Fruit fly (Drosophila melanogaster): ENCODE results near the gene CG42374.
A peak's percentile ranks its signal among the peaks of the same experiment; 100 is the strongest.

The CG42374 gene

DNA sequence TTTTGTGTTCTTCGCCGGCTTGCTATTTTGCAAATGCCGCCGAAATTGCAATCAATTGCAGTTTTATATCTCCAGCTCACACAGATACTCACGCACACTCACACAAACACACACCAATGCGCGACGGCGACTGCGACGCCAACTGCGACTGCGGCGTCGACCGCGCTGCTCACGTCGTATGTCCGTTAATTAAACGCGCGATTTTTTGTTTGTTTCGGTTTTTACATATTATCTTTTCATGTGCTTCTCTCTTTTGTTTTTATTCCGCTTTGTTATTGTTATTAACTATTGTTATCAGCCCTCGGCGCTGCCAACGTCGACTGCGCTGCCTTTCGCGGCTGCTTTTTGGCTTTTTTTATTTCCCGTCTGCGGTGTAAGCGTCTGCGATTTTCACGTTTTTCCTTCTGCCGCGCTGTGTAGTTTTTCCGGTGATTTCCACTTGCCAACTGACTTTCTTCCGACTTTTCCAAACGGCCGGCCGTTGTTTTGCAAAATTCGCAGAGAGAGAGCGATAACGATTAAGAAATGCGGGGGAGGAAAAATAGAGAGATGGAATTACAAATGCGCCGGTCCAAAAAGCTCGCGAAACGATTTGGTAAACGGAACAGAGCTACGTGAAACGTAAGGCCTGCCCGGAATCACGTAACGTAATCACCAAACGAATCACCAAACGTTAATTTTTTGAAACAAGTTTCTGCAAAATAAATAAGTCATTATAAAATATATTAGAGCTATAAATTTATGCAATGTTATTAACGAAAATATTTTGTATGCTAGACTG, 28.5 kb upstream of the CG42374 start, which contains the start of gene fz2 (continued):
- TF ChIP-seq croc (GFP tag; conservative IDR thresholded peaks at IDR 0.05) = no peak
- no peak for TF ChIP-seq sens (GFP tag)
- TF ChIP-seq CG2678 (tag; optimal IDR thresholded peaks at IDR 0.05) = no peak
- no peak for TF ChIP-seq zen2 (GFP tag; IDR thresholded peaks at IDR 0.05; ENCODE audit: partially characterized antibody)
- no peak for TF ChIP-seq chn (GFP tag; optimal IDR thresholded peaks at IDR 0.05)
- no peak for TF ChIP-seq CG11247 (GFP tag; IDR thresholded peaks at IDR 0.05)
- no peak for TF ChIP-seq Sry-δ (GFP tag; optimal IDR thresholded peaks at IDR 0.05)
- TF ChIP-seq CG32532 (GFP tag; IDR thresholded peaks at IDR 0.05) = 0 out of 2 replicates have a peak, but pooled peaks have one; percentile 20
- peak; percentile 27 for TF ChIP-seq CG34376 (GFP tag; optimal IDR thresholded peaks at IDR 0.05)
- peak; percentile 33 for TF ChIP-seq scrt (GFP tag; optimal IDR thresholded peaks at IDR 0.05)
- no peak for TF ChIP-seq CG8359 (GFP tag; optimal IDR thresholded peaks at IDR 0.05; ENCODE audit: borderline replicate concordance)
- TF ChIP-seq kay (GFP tag; optimal IDR thresholded peaks at IDR 0.05) = no peak
- TF ChIP-seq Deaf1 (tag; optimal IDR thresholded peaks at IDR 0.05) = peak; percentile 24
- TF ChIP-seq TFAM (GFP tag; optimal IDR thresholded peaks at IDR 0.05) = no peak
- peak; percentile 28 for TF ChIP-seq Fer1 (GFP tag; optimal IDR thresholded peaks at IDR 0.05)
- TF ChIP-seq CG4854 (GFP tag; optimal IDR thresholded peaks at IDR 0.05) = no peak
- no peak for TF ChIP-seq CG31388 (GFP tag; optimal IDR thresholded peaks at IDR 0.05)
- TF ChIP-seq CG4707 (GFP tag; optimal IDR thresholded peaks at IDR 0.05) = no peak
- no peak for TF ChIP-seq CG2116 (GFP tag; optimal IDR thresholded peaks at IDR 0.05)
- TF ChIP-seq sisA (GFP tag; IDR thresholded peaks at IDR 0.05) = no peak
- TF ChIP-seq CG43689 (GFP tag; IDR thresholded peaks at IDR 0.05) = no peak
- no peak for TF ChIP-seq Hsf (GFP tag; optimal IDR thresholded peaks at IDR 0.05)
- TF ChIP-seq Ada2b (GFP tag; IDR thresholded peaks at IDR 0.05) = no peak
- no peak for TF ChIP-seq CG2889 (GFP tag; IDR thresholded peaks at IDR 0.05)
- no peak for TF ChIP-seq slp2 (GFP tag; optimal IDR thresholded peaks at IDR 0.05)
- no peak for TF ChIP-seq Dek (tag; optimal IDR thresholded peaks at IDR 0.05)
- no peak for TF ChIP-seq zf30C (GFP tag; optimal IDR thresholded peaks at IDR 0.05)
- no peak for TF ChIP-seq dpn (GFP tag; optimal IDR thresholded peaks at IDR 0.05)
- peak; percentile 87 for TF ChIP-seq pfk (GFP tag; optimal IDR thresholded peaks at IDR 0.05)
- TF ChIP-seq CG30020 (tag; optimal IDR thresholded peaks at IDR 0.05) = no peak
- TF ChIP-seq psq (GFP tag; optimal IDR thresholded peaks at IDR 0.05) = no peak
- peak; percentile 21; the same call in 1 of the 2 replicates for TF ChIP-seq CG13287 (GFP tag; IDR thresholded peaks at IDR 0.05; ENCODE audit: partially characterized antibody)
- no peak for TF ChIP-seq Asciz (GFP tag; optimal IDR thresholded peaks at IDR 0.05)
- 0 out of 2 replicates have a peak, but pooled peaks have one; percentile 31 for TF ChIP-seq amos (GFP tag; IDR thresholded peaks at IDR 0.05; ENCODE audit: partially characterized antibody)
- no peak for TF ChIP-seq ase (GFP tag; IDR thresholded peaks at IDR 0.05)
- TF ChIP-seq Taf1 (GFP tag; IDR thresholded peaks at IDR 0.05) = no peak
- TF ChIP-seq Trl (optimal IDR thresholded peaks at IDR 0.05) = peak; percentile 25 to 55
- no peak for TF ChIP-seq Trl (GFP tag; optimal IDR thresholded peaks at IDR 0.05)
- 0 out of 3 replicates have a peak, but pooled peaks have one; percentile 7 for TF ChIP-seq ci (GFP tag; IDR thresholded peaks at IDR 0.05)
- TF ChIP-seq Dfd (GFP tag; optimal IDR thresholded peaks at IDR 0.05) = no peak
- no peak for TF ChIP-seq CG3995 (GFP tag; optimal IDR thresholded peaks at IDR 0.05)
- no peak for TF ChIP-seq Atf6 (GFP tag; IDR thresholded peaks at IDR 0.05)
- TF ChIP-seq exex (tag; optimal IDR thresholded peaks at IDR 0.05) = peak; percentile 3
- TF ChIP-seq aop (GFP tag; IDR thresholded peaks at IDR 0.05) = no peak
- no peak for TF ChIP-seq bigmax (GFP tag; optimal IDR thresholded peaks at IDR 0.05)
- TF ChIP-seq CG17328 (GFP tag; IDR thresholded peaks at IDR 0.05) = no peak
- no peak for TF ChIP-seq CG1792 (GFP tag; optimal IDR thresholded peaks at IDR 0.05)
- no peak for TF ChIP-seq bab2 (GFP tag; optimal IDR thresholded peaks at IDR 0.05)
- no peak for TF ChIP-seq Six4 (GFP tag; optimal IDR thresholded peaks at IDR 0.05)
- TF ChIP-seq CG2202 (tag; optimal IDR thresholded peaks at IDR 0.05) = no peak
- TF ChIP-seq CrebB (tag; optimal IDR thresholded peaks at IDR 0.05) = no peak
